Worm (Caenorhabditis elegans) whole organism, L4 larva: ENCODE data around the gene best-1.

Experiments
- F10B5.3 ChIP-seq: sonication (generic microtip); optimal IDR thresholded peaks from 2 replicates; lab custom pipeline; 2016; ENCODE audit warnings: mild to moderate bottlenecking, missing genetic modification characterization, missing compliant biosample characterization
- F26F4.8 ChIP-seq: fragments of 200-800 bp; sonication (Bioruptor generic); conservative IDR thresholded peaks from 2 replicates; pipeline ENCODE4 v1.3.6; 2022; ENCODE audit warnings: missing genetic modification characterization, missing compliant biosample characterization
- F37D6.2 ChIP-seq: sonication (generic microtip); optimal IDR thresholded peaks from 2 replicates; lab custom pipeline; 2016; ENCODE audit warnings: mild to moderate bottlenecking, missing genetic modification characterization, missing compliant biosample characterization
- F49E8.2 ChIP-seq: sonication (generic microtip); optimal IDR thresholded peaks from 2 replicates; lab custom pipeline; 2016; ENCODE audit warnings: missing compliant biosample characterization, mild to moderate bottlenecking, missing genetic modification characterization, borderline replicate concordance
- Y48G9A.11 ChIP-seq: fragments of 200-800 bp; sonication (Bioruptor generic); IDR thresholded peaks from 2 replicates; pipeline ENCODE4 v1.3.6; 2022; ENCODE audit warnings: missing genetic modification reagents, missing genetic modification characterization, missing compliant biosample characterization
- ZK337.2 ChIP-seq: fragments of 200-800 bp; sonication (Bioruptor generic); IDR thresholded peaks from 2 replicates; pipeline ENCODE4 v1.3.6; 2022; ENCODE audit warnings: missing genetic modification reagents, missing genetic modification characterization, missing compliant biosample characterization
- ZK546.5 ChIP-seq, 2 experiments: sonication (generic microtip); optimal IDR thresholded peaks; 2 replicates each; lab custom pipeline; 2017; ENCODE audit warnings: missing biosample characterization in 2 of 2, missing genetic modification characterization in 2 of 2
- aha-1 ChIP-seq: fragments of 150-350 bp; peaks from one replicate; lab custom pipeline; 2014; ENCODE audit warnings: missing biosample characterization, missing genetic modification characterization
- ama-1 ChIP-seq: fragments of 150-350 bp; optimal IDR thresholded peaks from 2 replicates; lab custom pipeline; 2014; ENCODE audit warnings: inconsistent platforms, mixed read lengths
- attf-4 ChIP-seq: sonication (generic microtip); optimal IDR thresholded peaks from 3 replicates; lab custom pipeline; 2017; ENCODE audit warnings: missing biosample characterization, missing genetic modification characterization
- ceh-28 ChIP-seq: fragments of 150-350 bp; optimal IDR thresholded peaks from 2 replicates; lab custom pipeline; 2014; ENCODE audit warnings: missing biosample characterization, missing genetic modification reagents, missing genetic modification characterization
- ceh-32 ChIP-seq: sonication (generic microtip); optimal IDR thresholded peaks from 2 replicates; lab custom pipeline; 2016; ENCODE audit warnings: mild to moderate bottlenecking, missing genetic modification characterization, missing compliant biosample characterization; ENCODE audit not compliant: poor library complexity
- ceh-44 ChIP-seq: fragments of 200-800 bp; sonication (Bioruptor generic); IDR thresholded peaks from 2 replicates; pipeline ENCODE4 v1.3.6; 2022; ENCODE audit warnings: missing genetic modification reagents, missing genetic modification characterization, missing compliant biosample characterization
- ceh-62 ChIP-seq: sonication (generic microtip); optimal IDR thresholded peaks from 2 replicates; lab custom pipeline; 2017; ENCODE audit warnings: missing biosample characterization, missing genetic modification characterization
- ceh-82 ChIP-seq: sonication (generic microtip); optimal IDR thresholded peaks from 2 replicates; lab custom pipeline; 2017; ENCODE audit warnings: missing biosample characterization, missing genetic modification characterization
- ces-1 ChIP-seq: fragments of 150-350 bp; sonication (generic microtip); optimal IDR thresholded peaks from 4 replicates; lab custom pipeline; 2014; ENCODE audit warnings: missing biosample characterization, missing genetic modification reagents, missing genetic modification characterization
- ctbp-1 ChIP-seq: fragments of 200-800 bp; sonication (Bioruptor generic); IDR thresholded peaks from 2 replicates; pipeline ENCODE4 v1.3.6; 2022; ENCODE audit warnings: missing genetic modification reagents, missing genetic modification characterization, missing compliant biosample characterization
- daf-19 ChIP-seq: fragments of 200-800 bp; sonication (Bioruptor generic); conservative IDR thresholded peaks from 2 replicates; pipeline ENCODE4 v1.3.6; 2022; ENCODE audit warnings: missing genetic modification characterization, missing compliant biosample characterization
- daf-8 ChIP-seq: fragments of 200-800 bp; sonication (Bioruptor generic); IDR thresholded peaks from 2 replicates; pipeline ENCODE4 v1.3.6; 2022; ENCODE audit warnings: missing genetic modification characterization, missing compliant biosample characterization
- dmd-8 ChIP-seq: fragments of 200-800 bp; sonication (Bioruptor generic); IDR thresholded peaks from 2 replicates; pipeline ENCODE4 v1.3.6; 2022; ENCODE audit warnings: missing genetic modification characterization, missing compliant biosample characterization
- dmd-9 ChIP-seq: fragments of 200-800 bp; sonication (Bioruptor generic); IDR thresholded peaks from 2 replicates; pipeline ENCODE4 v1.3.6; 2022; ENCODE audit warnings: missing genetic modification reagents, missing genetic modification characterization, missing compliant biosample characterization
- dpl-1 ChIP-seq: fragments of 150-350 bp; optimal IDR thresholded peaks from 2 replicates; lab custom pipeline; 2014; ENCODE audit warnings: missing biosample characterization, missing genetic modification reagents, missing genetic modification characterization
- egl-27 ChIP-seq: sonication (generic microtip); optimal IDR thresholded peaks from 3 replicates; lab custom pipeline; 2017; ENCODE audit warnings: missing biosample characterization, missing genetic modification reagents, missing genetic modification characterization
- fos-1 ChIP-seq: fragments of 150-350 bp; optimal IDR thresholded peaks from 2 replicates; lab custom pipeline; 2014; ENCODE audit warnings: missing biosample characterization, missing genetic modification characterization
- hlh-11 ChIP-seq: fragments of 200-800 bp; sonication (Bioruptor generic); optimal IDR thresholded peaks from 2 replicates; lab custom pipeline; 2018; ENCODE audit warnings: mild to moderate bottlenecking, missing genetic modification characterization, missing compliant biosample characterization
- lim-7 ChIP-seq: fragments of 200-800 bp; sonication (Bioruptor generic); IDR thresholded peaks from 2 replicates; pipeline ENCODE4 v1.3.6; 2022; ENCODE audit warnings: missing genetic modification characterization, missing compliant biosample characterization
- lin-13 ChIP-seq: fragments of 150-350 bp; optimal IDR thresholded peaks from 2 replicates; lab custom pipeline; 2014; ENCODE audit warnings: missing biosample characterization, missing genetic modification reagents, missing genetic modification characterization
- lin-29 ChIP-seq: fragments of 200-800 bp; sonication (Bioruptor generic); IDR thresholded peaks from 2 replicates; pipeline ENCODE4 v1.3.6; 2022; ENCODE audit warnings: missing genetic modification reagents, missing genetic modification characterization, missing compliant biosample characterization
- lin-38 ChIP-seq: fragments of 200-800 bp; sonication (Bioruptor generic); IDR thresholded peaks from 2 replicates; pipeline ENCODE4 v1.3.6; 2022; ENCODE audit warnings: missing genetic modification reagents, missing genetic modification characterization, missing compliant biosample characterization
- lin-39 ChIP-seq: fragments of 150-350 bp; optimal IDR thresholded peaks from 2 replicates; lab custom pipeline; 2014; ENCODE audit warnings: missing biosample characterization, missing genetic modification reagents, missing genetic modification characterization
- lir-3 ChIP-seq: sonication (generic microtip); optimal IDR thresholded peaks from 2 replicates; lab custom pipeline; 2016; ENCODE audit warnings: mild to moderate bottlenecking, missing genetic modification characterization, missing compliant biosample characterization
- lsy-2 ChIP-seq, 2 experiments: fragments of 150-350 bp in 1 of 2; sonication (generic microtip) in 1 of 2; optimal IDR thresholded peaks; 2 replicates each; lab custom pipeline; 2014 to 2017; ENCODE audit warnings: missing biosample characterization in 2 of 2, missing genetic modification characterization in 2 of 2
- madf-5 ChIP-seq, 2 experiments: fragments of 200-800 bp; sonication (Bioruptor generic); IDR thresholded peaks; 2 replicates each; pipeline ENCODE4 v1.3.6; 2022; ENCODE audit warnings: missing compliant biosample characterization in 2 of 2, missing genetic modification characterization in 2 of 2
- madf-9 ChIP-seq: fragments of 200-800 bp; sonication (Bioruptor generic); conservative IDR thresholded peaks from 2 replicates; pipeline ENCODE4 v1.3.6; 2022; ENCODE audit warnings: missing genetic modification reagents, missing genetic modification characterization, missing compliant biosample characterization
- mep-1 ChIP-seq: fragments of 150-350 bp; sonication (generic microtip); optimal IDR thresholded peaks from 3 replicates; lab custom pipeline; 2014; ENCODE audit warnings: missing biosample characterization, missing genetic modification characterization
- mxl-2 ChIP-seq: fragments of 200-800 bp; sonication (Bioruptor generic); conservative IDR thresholded peaks from 2 replicates; pipeline ENCODE4 v1.3.6; 2022; ENCODE audit warnings: missing genetic modification reagents, missing genetic modification characterization, missing compliant biosample characterization
- mxl-3 ChIP-seq: fragments of 200-800 bp; sonication (Bioruptor generic); optimal IDR thresholded peaks from 2 replicates; lab custom pipeline; 2018; ENCODE audit warnings: mild to moderate bottlenecking, missing genetic modification characterization, missing compliant biosample characterization
- nhr-10 ChIP-seq: fragments of 150-350 bp; optimal IDR thresholded peaks from 2 replicates; lab custom pipeline; 2014; ENCODE audit warnings: missing biosample characterization, missing genetic modification characterization
- nhr-11 ChIP-seq: fragments of 150-350 bp; optimal IDR thresholded peaks from 2 replicates; lab custom pipeline; 2014; ENCODE audit warnings: missing biosample characterization, missing genetic modification characterization
- nhr-237 ChIP-seq: sonication (generic microtip); optimal IDR thresholded peaks from 2 replicates; lab custom pipeline; 2017; ENCODE audit warnings: missing biosample characterization, missing genetic modification characterization
- nhr-25 ChIP-seq: sonication (generic microtip); optimal IDR thresholded peaks from 2 replicates; lab custom pipeline; 2017; ENCODE audit warnings: missing genetic modification characterization, mild to moderate bottlenecking, missing compliant biosample characterization, antibody characterized with exemption, moderate library complexity, borderline replicate concordance; ENCODE audit not compliant: insufficient read depth
- nhr-41 ChIP-seq: fragments of 200-800 bp; sonication (Bioruptor generic); IDR thresholded peaks from 2 replicates; pipeline ENCODE4 v1.3.6; 2022; ENCODE audit warnings: missing genetic modification reagents, missing genetic modification characterization, missing compliant biosample characterization
- nhr-42 ChIP-seq: fragments of 200-800 bp; sonication (Bioruptor generic); IDR thresholded peaks from 2 replicates; pipeline ENCODE4 v1.3.6; 2022; ENCODE audit warnings: missing genetic modification characterization, missing compliant biosample characterization
- nhr-48 ChIP-seq: sonication (generic microtip); optimal IDR thresholded peaks from 2 replicates; lab custom pipeline; 2016; ENCODE audit warnings: mild to moderate bottlenecking, missing genetic modification characterization, missing compliant biosample characterization
- nhr-76 ChIP-seq: fragments of 150-350 bp; optimal IDR thresholded peaks from 2 replicates; lab custom pipeline; 2014; ENCODE audit warnings: missing biosample characterization, missing genetic modification characterization
- php-3 ChIP-seq: fragments of 200-800 bp; sonication (Bioruptor generic); IDR thresholded peaks from 2 replicates; pipeline ENCODE4 v1.3.6; 2022; ENCODE audit warnings: missing genetic modification reagents, missing genetic modification characterization, missing compliant biosample characterization
- pqm-1 ChIP-seq: sonication (generic microtip); optimal IDR thresholded peaks from 2 replicates; lab custom pipeline; 2017; ENCODE audit warnings: missing biosample characterization, missing genetic modification characterization
- rbr-2 ChIP-seq: sonication (generic microtip); optimal IDR thresholded peaks from 2 replicates; lab custom pipeline; 2016; ENCODE audit warnings: missing genotype, missing genetic modification characterization, missing compliant biosample characterization
- sdz-12 ChIP-seq: fragments of 200-800 bp; sonication (Bioruptor generic); optimal IDR thresholded peaks from 2 replicates; lab custom pipeline; 2018; ENCODE audit warnings: mild to moderate bottlenecking, missing genetic modification characterization, missing compliant biosample characterization
- tra-1 ChIP-seq: fragments of 200-800 bp; sonication (Bioruptor generic); IDR thresholded peaks from 2 replicates; pipeline ENCODE4 v1.3.6; 2022; ENCODE audit warnings: missing genetic modification reagents, missing genetic modification characterization, missing compliant biosample characterization
- unc-62 ChIP-seq, 3 experiments: fragments of 150-350 bp in 1 of 3; sonication (generic microtip); optimal IDR thresholded peaks in 2 of 3; peaks in 1 of 3; 1 replicate in 1 of 3; 2 replicates in 2 of 3; lab custom pipeline; 2014 to 2017; ENCODE audit warnings: missing biosample characterization in 3 of 3, missing genetic modification characterization in 3 of 3, missing genetic modification reagents in 3 of 3, missing genotype in 1 of 3
- vab-7 ChIP-seq: fragments of 200-800 bp; sonication (Bioruptor generic); IDR thresholded peaks from 2 replicates; pipeline ENCODE4 v1.3.6; 2022; ENCODE audit warnings: missing genetic modification reagents, missing genetic modification characterization, missing compliant biosample characterization
- ztf-7 ChIP-seq: fragments of 150-350 bp; optimal IDR thresholded peaks from 2 replicates; lab custom pipeline; 2014; ENCODE audit warnings: missing biosample characterization, missing genetic modification characterization

best-1 gene

DNA sequence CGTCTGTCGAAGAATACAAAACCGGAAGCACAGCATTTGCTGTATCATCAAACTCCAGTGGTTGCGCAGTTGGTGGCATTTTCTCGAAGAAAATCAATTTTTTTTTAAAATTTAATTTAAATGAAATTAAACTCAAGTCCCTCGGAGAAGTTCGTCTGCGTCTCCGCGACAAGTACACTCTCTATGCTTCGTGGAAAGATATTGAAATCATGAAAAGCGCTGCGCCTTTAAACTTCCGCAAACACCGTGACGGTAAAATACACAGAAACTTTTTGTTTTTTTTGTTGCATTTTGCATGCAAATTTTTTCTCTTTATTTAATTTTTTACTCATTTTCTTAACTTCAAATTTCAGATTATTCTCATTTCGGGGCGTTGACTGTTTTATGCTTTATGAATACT is 10.9 kb downstream of the best-1 start, which contains the start of the genes dli-1, tin-9.2 and exos-4.1 (continued):
- no peak for TF ChIP-seq lin-13 (GFP tag; lab: Kevin White, UChicago)
- no peak for TF ChIP-seq nhr-10
- no peak for TF ChIP-seq dmd-9 (GFP tag; lab: Robert Waterston, UW)
- no peak for TF ChIP-seq lim-7 (GFP tag; lab: Robert Waterston, UW)
- no peak for TF ChIP-seq ceh-82
- no peak for TF ChIP-seq attf-4
- TF ChIP-seq ctbp-1 (GFP tag; lab: Robert Waterston, UW) = no peak
- peak; percentile 7 for TF ChIP-seq nhr-11
- peak; percentile 68 for TF ChIP-seq rbr-2 (tag; lab: Kevin White, UChicago)
- TF ChIP-seq nhr-76 (tag; lab: Kevin White, UChicago) = no peak
- no peak for TF ChIP-seq ceh-62 (tag; lab: Kevin White, UChicago)
- TF ChIP-seq nhr-42 (GFP tag; lab: Robert Waterston, UW) = no peak
- no peak for TF ChIP-seq fos-1 (tag; lab: Kevin White, UChicago)
- TF ChIP-seq madf-9 (GFP tag; lab: Robert Waterston, UW) = no peak
- TF ChIP-seq nhr-41 (GFP tag; lab: Robert Waterston, UW) = no peak
- no peak for TF ChIP-seq vab-7 (GFP tag; lab: Robert Waterston, UW)
- no peak for TF ChIP-seq F49E8.2 (tag; lab: Kevin White, UChicago)
- TF ChIP-seq lir-3 (tag; lab: Kevin White, UChicago) = no peak
- no peak for TF ChIP-seq ama-1 (lab: Kevin White, UChicago)
- TF ChIP-seq mep-1 (tag; lab: Kevin White, UChicago) = peak; percentile 69
- TF ChIP-seq lin-29 (GFP tag; lab: Robert Waterston, UW) = no peak
- TF ChIP-seq dmd-8 = no peak
- no peak for TF ChIP-seq mxl-2 (GFP tag; lab: Robert Waterston, UW)
- TF ChIP-seq lin-39 (tag; lab: Kevin White, UChicago) = no peak
- no peak for TF ChIP-seq tra-1 (GFP tag; lab: Robert Waterston, UW)
- no peak for TF ChIP-seq Y48G9A.11
- peak; percentile 81 for TF ChIP-seq lin-38 (GFP tag; lab: Robert Waterston, UW)
- TF ChIP-seq nhr-237 (tag; lab: Kevin White, UChicago) = no peak
- peak; percentile 78 for TF ChIP-seq dpl-1
- TF ChIP-seq aha-1 (tag; lab: Kevin White, UChicago) = no peak
- TF ChIP-seq egl-27 = no peak
- TF ChIP-seq sdz-12 (GFP tag; lab: Kevin White, UChicago) = no peak
- TF ChIP-seq lsy-2 (tag; optimal IDR thresholded peaks at IDR 0.05; lab: Kevin White, UChicago) = peak in 1 of 2 experiments; percentile 89
- TF ChIP-seq nhr-25 (tag; lab: Kevin White, UChicago) = no peak
- TF ChIP-seq F10B5.3 = no peak
- TF ChIP-seq ZK337.2 (GFP tag; lab: Robert Waterston, UW) = no peak
- TF ChIP-seq ceh-28 (tag; lab: Kevin White, UChicago) = no peak
- TF ChIP-seq hlh-11 = peak; percentile 52
- no peak for TF ChIP-seq daf-8 (GFP tag; lab: Robert Waterston, UW)
- TF ChIP-seq mxl-3 (GFP tag; lab: Kevin White, UChicago) = no peak
- TF ChIP-seq ceh-32 (tag; lab: Kevin White, UChicago) = no peak
- TF ChIP-seq ces-1 (GFP tag; lab: Kevin White, UChicago) = peak; percentile 3
- TF ChIP-seq nhr-48 (tag; lab: Kevin White, UChicago) = no peak
- no peak for TF ChIP-seq ZK546.5 (tag; optimal IDR thresholded peaks at IDR 0.05; lab: Kevin White, UChicago)
- no peak for TF ChIP-seq unc-62 (GFP tag; optimal IDR thresholded peaks at IDR 0.05 in 1 of 2; lab: Kevin White, UChicago)
- TF ChIP-seq unc-62 (tag; optimal IDR thresholded peaks at IDR 0.05; lab: Kevin White, UChicago) = no peak
- no peak for TF ChIP-seq ceh-44 (GFP tag; lab: Robert Waterston, UW)
- peak; percentile 9 for TF ChIP-seq F37D6.2 (tag; lab: Kevin White, UChicago)
- no peak for TF ChIP-seq php-3 (GFP tag; lab: Robert Waterston, UW)
- no peak; the same call in 1 of the 2 replicates for TF ChIP-seq daf-19 (GFP tag; lab: Robert Waterston, UW)
- TF ChIP-seq ztf-7 (tag; lab: Kevin White, UChicago) = no peak
- TF ChIP-seq pqm-1 (tag; lab: Kevin White, UChicago) = no peak
- TF ChIP-seq F26F4.8 (GFP tag; lab: Robert Waterston, UW) = no peak
- no peak for TF ChIP-seq madf-5 (GFP tag; IDR thresholded peaks at IDR 0.05; lab: Robert Waterston, UW)
